Fruit fly (Drosophila melanogaster): ENCODE measurements around the gene CG10958.
A peak's percentile ranks its signal among the peaks of the same experiment; 100 is the strongest.

Gene CG10958

DNA sequence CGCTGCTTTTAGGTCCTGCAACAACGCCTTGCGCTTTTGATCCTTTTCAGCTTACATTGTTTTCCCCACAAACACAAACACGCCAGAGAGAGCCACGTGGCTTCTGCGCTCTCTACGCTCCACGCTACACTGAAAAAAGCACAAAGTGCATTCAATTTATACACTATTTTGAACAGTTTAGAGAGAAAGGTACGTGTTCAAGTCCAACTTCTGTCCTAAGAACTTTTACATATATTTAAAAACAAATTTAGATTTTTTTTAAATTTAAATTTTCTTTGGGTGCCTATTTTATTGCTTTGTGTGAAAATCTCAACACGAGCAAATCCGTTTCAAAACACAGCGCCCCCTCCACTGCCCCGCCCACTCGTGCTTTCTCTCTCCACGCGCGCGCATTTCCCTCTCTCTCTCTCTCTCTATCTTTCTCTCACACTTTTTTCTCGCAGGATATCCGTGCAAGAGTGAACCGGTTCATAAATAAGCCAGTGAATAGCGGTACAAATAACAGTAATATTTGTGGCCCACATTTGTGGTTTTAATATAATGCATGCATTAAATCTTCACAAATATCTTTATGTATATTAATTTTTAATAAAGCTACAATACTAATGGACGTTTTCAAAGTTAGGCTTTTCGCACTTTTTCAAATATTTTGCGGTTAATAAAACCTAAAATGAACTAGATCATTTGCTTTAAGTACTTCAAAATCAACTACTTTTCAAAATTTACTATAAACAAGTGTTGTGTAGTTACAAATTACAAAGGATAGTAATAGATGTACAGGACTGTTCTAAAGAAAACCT lies 31.9 kb upstream of the CG10958 start (continued):
- TF ChIP-seq sens-2 (GFP tag; IDR thresholded peaks at IDR 0.05) (peak; percentile 64), pnt (GFP tag; optimal IDR thresholded peaks at IDR 0.05) (peak; percentile 51), Fer2 (tag; optimal IDR thresholded peaks at IDR 0.05) (no peak), dati (GFP tag; IDR thresholded peaks at IDR 0.05) (peak; percentile 59), CG31224 (GFP tag; IDR thresholded peaks at IDR 0.05) (peak; percentile 47; the same call in 1 of the 2 replicates), HLH3B (GFP tag; IDR thresholded peaks at IDR 0.05) (peak; percentile 92), CG3065 (GFP tag; optimal IDR thresholded peaks at IDR 0.05) (peak; percentile 59), lilli (GFP tag; optimal IDR thresholded peaks at IDR 0.05) (peak; percentile 79), CG8089 (GFP tag; optimal IDR thresholded peaks at IDR 0.05) (no peak), Dref (GFP tag; IDR thresholded peaks at IDR 0.05) (no peak), Side (GFP tag; optimal IDR thresholded peaks at IDR 0.05) (peak; percentile 57), onecut (GFP tag; IDR thresholded peaks at IDR 0.05) (peak; percentile 69), Blimp-1 (GFP tag; optimal IDR thresholded peaks at IDR 0.05) (peak; percentile 84), Bteb2 (GFP tag; optimal IDR thresholded peaks at IDR 0.05) (peak; percentile 57), salm (tag; optimal IDR thresholded peaks at IDR 0.05) (peak; percentile 67), CG6854 (GFP tag; optimal IDR thresholded peaks at IDR 0.05) (peak; percentile 81), ranshi (GFP tag; IDR thresholded peaks at IDR 0.05) (peak; percentile 89), CG6683 (GFP tag; optimal IDR thresholded peaks at IDR 0.05) (peak; percentile 74), pan (optimal IDR thresholded peaks at IDR 0.05) (no peak), pan (GFP tag; optimal IDR thresholded peaks at IDR 0.05 in 1 of 2, IDR thresholded peaks at IDR 0.05 in 1 of 2) (peak in 1 of 2 experiments; percentile 88), CG17568 (GFP tag; optimal IDR thresholded peaks at IDR 0.05) (peak; percentile 71), zfh2 (GFP tag; optimal IDR thresholded peaks at IDR 0.05) (peak; percentile 43), CG12299 (tag; optimal IDR thresholded peaks at IDR 0.05) (peak; percentile 74), CG5245 (GFP tag; optimal IDR thresholded peaks at IDR 0.05) (peak; percentile 71), cwo (GFP tag; optimal IDR thresholded peaks at IDR 0.05) (peak; percentile 84), Hr39 (optimal IDR thresholded peaks at IDR 0.05) (no peak), CG1529 (GFP tag; optimal IDR thresholded peaks at IDR 0.05) (peak; percentile 73), CG4854 (GFP tag; optimal IDR thresholded peaks at IDR 0.05) (peak; percentile 65)

DNA sequence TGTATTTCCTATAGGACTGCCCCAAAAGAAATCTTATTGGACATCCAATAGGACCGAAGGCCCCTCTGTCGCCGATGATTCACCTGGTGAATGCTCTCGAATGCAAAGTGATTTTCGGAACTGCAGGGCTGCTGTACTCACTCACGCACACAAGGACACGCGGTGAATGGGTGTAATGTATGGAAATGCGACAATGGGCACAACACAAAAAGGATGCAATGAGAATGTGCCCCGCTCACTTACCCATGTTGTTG lies 31.3 kb upstream of the CG10958 start:
- TF ChIP-seq CG15479 (GFP tag; optimal IDR thresholded peaks at IDR 0.05) (no peak), tin (GFP tag; optimal IDR thresholded peaks at IDR 0.05) (no peak), CG5953 (GFP tag; IDR thresholded peaks at IDR 0.05) (no peak), CG13296 (GFP tag; optimal IDR thresholded peaks at IDR 0.05) (no peak), ind (GFP tag; optimal IDR thresholded peaks at IDR 0.05) (no peak), insv (GFP tag; optimal IDR thresholded peaks at IDR 0.05) (peak in 1 of 2 experiments; percentile 80), Elba2 (GFP tag; optimal IDR thresholded peaks at IDR 0.05) (peak; percentile 87), Bdp1 (GFP tag; optimal IDR thresholded peaks at IDR 0.05) (no peak), dati (GFP tag; IDR thresholded peaks at IDR 0.05) (no peak), CG34422 (GFP tag; IDR thresholded peaks at IDR 0.05) (no peak), Lpt (GFP tag; optimal IDR thresholded peaks at IDR 0.05) (no peak)

dm6 chrX:8101479-8102198 lies 30.4 kb upstream of the CG10958 start, which contains the start of gene CG2258:
Gene CG2258, minus strand, starts transcription at chrX:8102095.
- TF ChIP-seq pum (GFP tag; optimal IDR thresholded peaks at IDR 0.05) (no peak), usp (GFP tag; optimal IDR thresholded peaks at IDR 0.05) (no peak), Sry-δ (GFP tag; optimal IDR thresholded peaks at IDR 0.05) (peak; percentile 82), Med (GFP tag) (peak; percentile 95), Dip3 (GFP tag; optimal IDR thresholded peaks at IDR 0.05) (peak; percentile 77), CG12155 (GFP tag; optimal IDR thresholded peaks at IDR 0.05) (peak; percentile 78), tin (GFP tag; optimal IDR thresholded peaks at IDR 0.05) (peak; percentile 83), dpn (GFP tag; optimal IDR thresholded peaks at IDR 0.05) (peak; percentile 5 to 85), Hr3 (GFP tag; optimal IDR thresholded peaks at IDR 0.05) (peak; percentile 75), gfzf (GFP tag; optimal IDR thresholded peaks at IDR 0.05) (peak; percentile 8), CG42726 (GFP tag; IDR thresholded peaks at IDR 0.05; ENCODE audit: partially characterized antibody) (no peak), sug (tag; optimal IDR thresholded peaks at IDR 0.05) (peak; percentile 67), pho (GFP tag; optimal IDR thresholded peaks at IDR 0.05) (peak; percentile 61)

Measured in whole organism, embryonic.